Worm (Caenorhabditis elegans): ENCODE results near the gene H06H21.11.

- TF ChIP-seq pha-4 (tag; optimal IDR thresholded peaks at IDR 0.05) (no peak), nhr-76 (tag; optimal IDR thresholded peaks at IDR 0.05) (no peak), mls-2 (tag; optimal IDR thresholded peaks at IDR 0.05) (no peak)
Measured at ce11 chrIV:4776501-4776900, 30.6 kb downstream of the H06H21.11 start.

Measured in whole organism, mixed stage, embryonic.